Worm (Caenorhabditis elegans) whole organism, L1 larva: ENCODE measurements around the gene cst-1.

Experiments used
- ama-1 ChIP-seq: fragments of 150-350 bp; optimal IDR thresholded peaks from 2 replicates; lab custom pipeline; 2014
- blmp-1 ChIP-seq: fragments of 150-350 bp; optimal IDR thresholded peaks from 2 replicates; lab custom pipeline; 2014; ENCODE audit warnings: missing biosample characterization, missing genetic modification characterization
- fos-1 ChIP-seq: fragments of 150-350 bp; optimal IDR thresholded peaks from 2 replicates; lab custom pipeline; 2014; ENCODE audit warnings: missing biosample characterization, missing genetic modification characterization
- irx-1 ChIP-seq: sonication (generic microtip); optimal IDR thresholded peaks from 2 replicates; lab custom pipeline; 2016; ENCODE audit warnings: missing genetic modification characterization, missing compliant biosample characterization
- jun-1 ChIP-seq: fragments of 150-350 bp; optimal IDR thresholded peaks from 2 replicates; lab custom pipeline; 2014; ENCODE audit warnings: missing biosample characterization, missing genetic modification reagents, missing genetic modification characterization
- lin-13 ChIP-seq: fragments of 150-350 bp; optimal IDR thresholded peaks from 2 replicates; lab custom pipeline; 2014; ENCODE audit warnings: missing biosample characterization, missing genetic modification reagents, missing genetic modification characterization
- lsy-2 ChIP-seq, 2 experiments: fragments of 150-350 bp; optimal IDR thresholded peaks; 2 replicates each; lab custom pipeline; 2014; ENCODE audit warnings: missing biosample characterization in 2 of 2, missing genetic modification characterization in 2 of 2
- nhr-28 ChIP-seq: fragments of 150-350 bp; optimal IDR thresholded peaks from 2 replicates; lab custom pipeline; 2014; ENCODE audit warnings: missing biosample characterization, missing genetic modification characterization
- nhr-76 ChIP-seq: sonication (generic microtip); optimal IDR thresholded peaks from 2 replicates; lab custom pipeline; 2017; ENCODE audit warnings: missing biosample characterization, missing genetic modification characterization
- nhr-77 ChIP-seq: fragments of 150-350 bp; optimal IDR thresholded peaks from 2 replicates; lab custom pipeline; 2014; ENCODE audit warnings: missing biosample characterization, missing genetic modification characterization
- skn-1 ChIP-seq: fragments of 150-350 bp; optimal IDR thresholded peaks from 2 replicates; lab custom pipeline; 2014; ENCODE audit warnings: missing biosample characterization, missing genetic modification characterization
- snpc-4 ChIP-seq: fragments of 150-350 bp; optimal IDR thresholded peaks from 2 replicates; lab custom pipeline; 2014; ENCODE audit warnings: missing biosample characterization, missing genetic modification characterization
- unc-62 ChIP-seq: fragments of 150-350 bp; optimal IDR thresholded peaks from 2 replicates; lab custom pipeline; 2014; ENCODE audit warnings: missing biosample characterization, missing genetic modification reagents, missing genetic modification characterization
- unc-98 ChIP-seq: fragments of 200-800 bp; sonication (Bioruptor generic); IDR thresholded peaks from 2 replicates; pipeline ENCODE4 v1.3.6; 2022; ENCODE audit warnings: missing genetic modification characterization, missing compliant biosample characterization

DNA sequence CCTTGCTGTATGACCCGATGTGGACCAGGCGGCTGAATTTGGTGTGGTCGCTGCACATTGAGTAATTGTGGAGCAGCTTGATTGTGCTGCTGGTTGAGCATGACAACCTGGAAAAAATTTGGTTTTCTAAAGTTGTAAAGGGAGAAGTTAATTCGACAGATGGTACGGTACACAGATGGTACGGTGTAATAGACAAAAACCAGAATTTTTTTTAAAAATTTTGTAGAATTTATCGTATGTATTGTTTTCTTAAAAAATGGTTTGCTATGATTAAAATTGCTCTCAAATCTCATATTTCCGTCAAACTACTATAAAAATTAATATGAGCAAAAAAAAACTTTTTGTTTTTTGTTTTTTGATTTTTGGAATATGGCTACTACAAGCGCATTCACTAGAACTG lies 32.6 kb upstream of the cst-1 start, which contains the start of gene pqn-15:
- TF ChIP-seq jun-1 (tag; lab: Kevin White, UChicago) (no peak), irx-1 (tag; lab: Kevin White, UChicago) (no peak), snpc-4 (no peak), ama-1 (lab: Kevin White, UChicago) (no peak), unc-62 (GFP tag; lab: Kevin White, UChicago) (no peak), nhr-28 (no peak), nhr-76 (no peak), nhr-77 (tag; lab: Kevin White, UChicago) (no peak), unc-98 (GFP tag; lab: Robert Waterston, UW) (no peak), lsy-2 (tag; optimal IDR thresholded peaks at IDR 0.05; lab: Kevin White, UChicago) (no peak), fos-1 (tag; lab: Kevin White, UChicago) (no peak), skn-1 (tag; lab: Kevin White, UChicago) (no peak), lin-13 (GFP tag; lab: Kevin White, UChicago) (no peak), blmp-1 (tag; lab: Kevin White, UChicago) (no peak)
